Worm (Caenorhabditis elegans) whole organism, L4/young adult: ENCODE measurements around the gene txt-9.

Experiments used
- dao-5 ChIP-seq: sonication (generic microtip); optimal IDR thresholded peaks from 2 replicates; lab custom pipeline; 2016; ENCODE audit warnings: missing genotype, missing genetic modification characterization, moderate library complexity, missing compliant biosample characterization
- him-1 ChIP-seq: sonication (generic microtip); optimal IDR thresholded peaks from 2 replicates; lab custom pipeline; 2016; ENCODE audit warnings: missing genotype, missing genetic modification reagents, missing genetic modification characterization, missing compliant biosample characterization

DNA sequence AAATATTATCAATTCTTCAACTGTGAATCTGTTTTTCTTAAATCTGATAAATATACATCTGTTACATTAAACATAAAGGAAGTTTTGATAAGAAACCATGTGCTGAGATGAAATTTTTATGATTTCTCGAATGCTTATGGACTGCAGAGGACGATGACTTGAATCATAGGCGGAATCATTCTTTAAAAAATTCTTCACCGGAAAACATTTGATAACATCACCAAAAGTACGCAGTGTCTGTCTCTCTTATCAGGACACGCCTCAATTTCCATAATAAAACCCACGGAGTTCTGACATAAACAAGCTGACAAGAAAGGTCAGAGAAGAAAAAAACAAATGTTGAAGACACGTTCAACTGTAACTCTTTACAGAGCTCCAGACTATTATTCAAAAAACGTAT lies 24.1 kb downstream of the txt-9 start, which contains the start of gene F09C12.2:
- TF ChIP-seq him-1 (tag; lab: Kevin White, UChicago) (no peak), dao-5 (tag; lab: Kevin White, UChicago) (no peak)
